Worm (Caenorhabditis elegans): ENCODE results near the gene bpl-1.

DNA sequence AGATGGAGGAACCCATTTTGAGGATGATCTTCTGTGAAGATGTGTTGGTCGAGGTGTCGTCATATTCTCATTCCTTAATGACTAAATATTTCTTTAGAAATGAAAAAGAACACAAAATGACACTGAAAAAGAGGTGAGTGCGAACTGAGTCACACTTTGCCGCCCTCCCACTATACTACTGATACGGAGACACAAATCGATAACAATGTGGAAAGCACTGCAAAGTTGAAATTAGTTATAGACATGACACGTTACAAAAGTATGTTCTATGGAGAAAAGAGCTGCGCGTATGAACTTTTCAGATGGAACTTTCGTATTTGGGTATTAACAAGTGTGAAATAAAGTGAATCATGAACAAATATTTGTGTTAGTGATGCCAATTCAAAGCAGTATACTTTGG is 29.8 kb upstream of the bpl-1 start, which contains the start of gene tat-4:
- TF ChIP-seq him-1 (tag; optimal IDR thresholded peaks at IDR 0.05) (no peak), W03F9.2 (tag; optimal IDR thresholded peaks at IDR 0.05) (no peak)
